Worm (Caenorhabditis elegans) whole organism, late embryonic: ENCODE data around the gene C04C11.25.

ENCODE experiments used
- fkh-10 ChIP-seq: fragments of 150-350 bp; optimal IDR thresholded peaks from 2 replicates; lab custom pipeline; 2014; ENCODE audit warnings: missing biosample characterization, missing genetic modification reagents, missing genetic modification characterization
- nfya-1 ChIP-seq: sonication (generic microtip); optimal IDR thresholded peaks from 2 replicates; lab custom pipeline; 2017; ENCODE audit warnings: missing genetic modification characterization, mild to moderate bottlenecking, missing compliant biosample characterization, antibody characterized with exemption, moderate library complexity
- pqm-1 ChIP-seq: sonication (generic microtip); optimal IDR thresholded peaks from 2 replicates; lab custom pipeline; 2016; ENCODE audit warnings: missing genetic modification characterization, missing compliant biosample characterization
- unc-3 ChIP-seq, 2 experiments: fragments of 200-800 bp in 1 of 2; sonication (Bioruptor generic) in 1 of 2; sonication (generic microtip) in 1 of 2; conservative IDR thresholded peaks in 1 of 2; optimal IDR thresholded peaks in 1 of 2; 2 replicates each; pipeline versions ENCODE4 v1.3.6 to Lab custom; 2016 to 2022; ENCODE audit warnings: missing compliant biosample characterization in 2 of 2, missing genetic modification characterization in 2 of 2, missing genetic modification reagents in 1 of 2

DNA sequence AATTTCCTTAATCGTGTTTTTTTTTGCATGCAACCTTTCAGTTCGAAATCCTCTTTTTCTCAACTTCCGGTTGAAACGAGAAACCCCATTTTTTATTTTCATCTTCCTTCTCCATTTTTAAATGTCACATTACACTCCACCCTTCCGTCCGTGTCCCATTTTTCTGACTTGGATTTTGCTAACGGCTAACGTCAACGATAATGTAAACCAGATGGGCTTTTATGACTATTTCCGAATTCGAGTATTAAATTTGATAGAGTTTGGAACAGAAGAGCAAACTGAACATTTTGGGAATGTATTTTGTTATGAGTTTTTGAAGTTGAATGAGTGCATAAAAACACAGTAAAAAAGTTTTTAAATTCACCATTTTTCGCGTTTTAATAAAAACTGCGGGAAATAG lies 40.4 kb upstream of the C04C11.25 start:
- TF ChIP-seq unc-3 (GFP tag; conservative IDR thresholded peaks at IDR 0.05; lab: Robert Waterston, UW) = no peak
- TF ChIP-seq unc-3 (tag; optimal IDR thresholded peaks at IDR 0.05; lab: Kevin White, UChicago) = no peak
- TF ChIP-seq pqm-1 = no peak
- TF ChIP-seq fkh-10 = no peak
- TF ChIP-seq nfya-1 (tag; lab: Kevin White, UChicago) = no peak
